Worm (Caenorhabditis elegans) whole organism, early embryonic: ENCODE results near the gene M106.2.

Experiments used
- ets-7 ChIP-seq: sonication (generic microtip); optimal IDR thresholded peaks from 2 replicates; lab custom pipeline; 2016; ENCODE audit warnings: missing genotype, missing genetic modification characterization, missing compliant biosample characterization
- tra-4 ChIP-seq: sonication (generic microtip); optimal IDR thresholded peaks from 2 replicates; lab custom pipeline; 2017; ENCODE audit warnings: missing genetic modification characterization, missing compliant biosample characterization

ce11 chrII:10798429-10798893 is 51.3 kb downstream of the M106.2 start, which contains the start of gene npp-19:
- TF ChIP-seq tra-4 (no peak), ets-7 (tag; lab: Kevin White, UChicago) (no peak)
